Fruit fly (Drosophila melanogaster): Measurements from ENCODE around the gene CG43349.

CG43349 gene

DNA sequence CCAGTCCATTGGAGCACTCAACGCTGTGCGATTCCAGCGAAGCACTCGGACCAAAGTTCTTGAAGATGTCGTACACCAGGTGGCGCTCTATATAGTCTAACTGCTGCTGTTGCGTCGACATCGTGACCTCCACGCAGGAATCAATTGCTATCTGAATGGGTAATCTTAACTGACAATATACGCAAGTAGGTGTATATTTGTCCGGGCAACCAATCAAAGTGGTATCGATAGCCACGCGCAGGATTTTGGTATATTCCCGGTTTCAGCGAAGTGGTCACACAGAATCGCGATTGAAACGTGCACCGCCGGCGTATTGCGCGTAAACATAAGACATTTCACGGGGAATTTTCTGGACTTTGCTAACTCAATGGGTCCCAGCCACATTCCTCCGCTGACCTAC is 16.2 kb upstream of the CG43349 start, which contains the start of the genes CG5126 and Tgt:
Gene CG5126 (minus strand): TSS at position 222 of the 400 bp plus-strand sequence.
Gene Tgt (plus strand): TSS at position 267 of the 400 bp plus-strand sequence.
- no peak for TF ChIP-seq CG12744 (GFP tag; optimal IDR thresholded peaks at IDR 0.05)
- TF ChIP-seq ERR (GFP tag; optimal IDR thresholded peaks at IDR 0.05): peak; percentile 9
- no peak for TF ChIP-seq CG3065 (GFP tag; optimal IDR thresholded peaks at IDR 0.05)
- peak; percentile 70 for TF ChIP-seq BEAF-32 (GFP tag; optimal IDR thresholded peaks at IDR 0.05)
- peak; percentile 79 for TF ChIP-seq CG13287 (GFP tag; IDR thresholded peaks at IDR 0.05; ENCODE audit: partially characterized antibody)
- peak; percentile 56 for TF ChIP-seq CG34224 (GFP tag; IDR thresholded peaks at IDR 0.05; ENCODE audit: partially characterized antibody)
- TF ChIP-seq fu2 (GFP tag; optimal IDR thresholded peaks at IDR 0.05): no peak
- TF ChIP-seq gcm2 (GFP tag; optimal IDR thresholded peaks at IDR 0.05): no peak
- peak; percentile 66 for TF ChIP-seq Dp (GFP tag; optimal IDR thresholded peaks at IDR 0.05)
- TF ChIP-seq CG16813 (GFP tag; IDR thresholded peaks at IDR 0.05; ENCODE audit: partially characterized antibody): peak; percentile 33; the same call in 2 of the 3 replicates
- TF ChIP-seq pum (GFP tag; optimal IDR thresholded peaks at IDR 0.05): no peak
- TF ChIP-seq CG2120 (GFP tag; optimal IDR thresholded peaks at IDR 0.05): no peak
- TF ChIP-seq pzg (GFP tag; optimal IDR thresholded peaks at IDR 0.05): peak; percentile 74
- no peak for TF ChIP-seq Poxn (GFP tag; IDR thresholded peaks at IDR 0.05)
- TF ChIP-seq gt (GFP tag; IDR thresholded peaks at IDR 0.05): no peak
- peak; percentile 45 for TF ChIP-seq inv (GFP tag; IDR thresholded peaks at IDR 0.05; ENCODE audit: partially characterized antibody)
- TF ChIP-seq phol (tag; optimal IDR thresholded peaks at IDR 0.05): no peak
- peak; percentile 20; the same call in 1 of the 2 replicates for TF ChIP-seq tna (GFP tag; IDR thresholded peaks at IDR 0.05; ENCODE audit: partially characterized antibody)
- TF ChIP-seq kni (GFP tag; optimal IDR thresholded peaks at IDR 0.05): no peak
- TF ChIP-seq grn (GFP tag; optimal IDR thresholded peaks at IDR 0.05): peak; percentile 87
- no peak for TF ChIP-seq pfk (GFP tag; optimal IDR thresholded peaks at IDR 0.05)
- TF ChIP-seq CG11695 (GFP tag; IDR thresholded peaks at IDR 0.05): no peak
- no peak for TF ChIP-seq CG8388 (GFP tag; optimal IDR thresholded peaks at IDR 0.05)
- TF ChIP-seq pho (GFP tag; optimal IDR thresholded peaks at IDR 0.05): no peak
- TF ChIP-seq bowl (GFP tag; IDR thresholded peaks at IDR 0.05): no peak
- peak; percentile 51 for TF ChIP-seq dm (GFP tag; optimal IDR thresholded peaks at IDR 0.05)
- no peak for TF ChIP-seq Ada2b (GFP tag; IDR thresholded peaks at IDR 0.05)
- TF ChIP-seq Bgb (GFP tag; IDR thresholded peaks at IDR 0.05; ENCODE audit: partially characterized antibody): peak; percentile 54; the same call in 1 of the 2 replicates
- TF ChIP-seq Dip2 (GFP tag; IDR thresholded peaks at IDR 0.05): no peak
- TF ChIP-seq Atf6 (GFP tag; IDR thresholded peaks at IDR 0.05): no peak
- TF ChIP-seq Doc3 (GFP tag; IDR thresholded peaks at IDR 0.05; ENCODE audit: partially characterized antibody): 0 out of 3 replicates have a peak, but pooled peaks have one; percentile 36
- TF ChIP-seq CG13624 (GFP tag; optimal IDR thresholded peaks at IDR 0.05): no peak
- no peak for TF ChIP-seq CG7928 (GFP tag; optimal IDR thresholded peaks at IDR 0.05)
- no peak for TF ChIP-seq insv (GFP tag; optimal IDR thresholded peaks at IDR 0.05)
- no peak for TF ChIP-seq Hmx (GFP tag; optimal IDR thresholded peaks at IDR 0.05)
- no peak for TF ChIP-seq lab (GFP tag; optimal IDR thresholded peaks at IDR 0.05)
- no peak for TF ChIP-seq CG18764 (GFP tag; optimal IDR thresholded peaks at IDR 0.05)
- TF ChIP-seq CrebB (tag; optimal IDR thresholded peaks at IDR 0.05): no peak
- no peak for TF ChIP-seq NfI (GFP tag; optimal IDR thresholded peaks at IDR 0.05)
- TF ChIP-seq Atf3 (GFP tag; optimal IDR thresholded peaks at IDR 0.05): no peak
- no peak for TF ChIP-seq Hand (GFP tag; optimal IDR thresholded peaks at IDR 0.05)
- peak; percentile 65; the same call in 1 of the 3 replicates for TF ChIP-seq CG34422 (GFP tag; IDR thresholded peaks at IDR 0.05)
- TF ChIP-seq CG7786 (GFP tag; optimal IDR thresholded peaks at IDR 0.05): no peak
- peak; percentile 69; the same call in 1 of the 3 replicates for TF ChIP-seq hb (GFP tag; IDR thresholded peaks at IDR 0.05; ENCODE audit: partially characterized antibody)
- TF ChIP-seq CG16815 (GFP tag; optimal IDR thresholded peaks at IDR 0.05): no peak
- TF ChIP-seq sna (GFP tag; IDR thresholded peaks at IDR 0.05; ENCODE audit: partially characterized antibody): peak; percentile 44; the same call in 1 of the 2 replicates
- TF ChIP-seq HLH4C (GFP tag; IDR thresholded peaks at IDR 0.05; ENCODE audit: partially characterized antibody): peak; percentile 37; the same call in 1 of the 3 replicates
- no peak for TF ChIP-seq CG16779 (GFP tag; IDR thresholded peaks at IDR 0.05)
- no peak for TF ChIP-seq CG13424 (tag; optimal IDR thresholded peaks at IDR 0.05)
- no peak for TF ChIP-seq CG10654 (GFP tag; optimal IDR thresholded peaks at IDR 0.05)

All from whole organism, embryonic.